Worm (Caenorhabditis elegans) whole organism, mixed stage, embryonic: ENCODE results near the gene ric-4.

Experiments
- ces-1 ChIP-seq: fragments of 150-350 bp; optimal IDR thresholded peaks from 2 replicates; lab custom pipeline; 2014; ENCODE audit warnings: missing biosample characterization, missing genetic modification reagents, missing genetic modification characterization
- elt-1 ChIP-seq: sonication (generic microtip); optimal IDR thresholded peaks from 2 replicates; lab custom pipeline; 2017; ENCODE audit warnings: missing genetic modification characterization, mild to moderate bottlenecking, missing compliant biosample characterization, antibody characterized with exemption, moderate library complexity, borderline replicate concordance; ENCODE audit not compliant: insufficient read depth
- elt-3 ChIP-seq: fragments of 150-350 bp; optimal IDR thresholded peaks from 2 replicates; lab custom pipeline; 2014; ENCODE audit warnings: missing biosample characterization, missing genetic modification characterization
- hlh-1 ChIP-seq: fragments of 150-350 bp; optimal IDR thresholded peaks from 2 replicates; lab custom pipeline; 2014; ENCODE audit warnings: missing biosample characterization, missing genetic modification reagents, missing genetic modification characterization
- lin-32 ChIP-seq: fragments of 200-800 bp; sonication (Bioruptor generic); optimal IDR thresholded peaks from 2 replicates; lab custom pipeline; 2018; ENCODE audit warnings: mild to moderate bottlenecking, missing genetic modification characterization, missing compliant biosample characterization
- nhr-12 ChIP-seq: fragments of 150-350 bp; optimal IDR thresholded peaks from 2 replicates; lab custom pipeline; 2014; ENCODE audit warnings: missing biosample characterization, missing genetic modification characterization
- nhr-28 ChIP-seq: fragments of 150-350 bp; optimal IDR thresholded peaks from 2 replicates; lab custom pipeline; 2014; ENCODE audit warnings: missing biosample characterization, missing genetic modification characterization
- nhr-76 ChIP-seq: sonication (generic microtip); optimal IDR thresholded peaks from 2 replicates; lab custom pipeline; 2017; ENCODE audit warnings: missing biosample characterization, missing genetic modification characterization
- unc-39 ChIP-seq: fragments of 150-350 bp; optimal IDR thresholded peaks from 2 replicates; lab custom pipeline; 2014; ENCODE audit warnings: missing biosample characterization, missing genetic modification characterization
- unc-62 ChIP-seq: fragments of 150-350 bp; optimal IDR thresholded peaks from 2 replicates; lab custom pipeline; 2014; ENCODE audit warnings: missing biosample characterization, missing genetic modification reagents, missing genetic modification characterization

DNA sequence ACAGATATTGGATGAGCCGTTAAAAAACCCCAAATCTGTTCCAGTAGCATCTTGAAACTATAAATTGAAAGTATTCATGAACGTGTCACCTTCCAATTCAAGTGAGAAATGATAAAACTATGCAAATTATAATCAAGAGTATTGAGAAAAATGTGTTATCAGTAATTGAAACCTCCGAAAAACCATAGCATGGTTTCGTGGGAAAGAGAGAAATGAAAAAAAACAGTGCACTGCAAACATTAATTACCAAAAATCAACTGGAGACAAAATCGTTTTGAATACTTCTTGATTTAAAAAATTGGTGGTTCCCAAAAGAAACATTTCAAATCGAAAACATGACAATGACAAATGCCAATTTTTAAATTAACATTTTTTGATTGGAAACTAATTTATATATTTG lies 44.5 kb downstream of the ric-4 start, which contains the start of gene daf-36:
- TF ChIP-seq unc-62 (GFP tag; lab: Kevin White, UChicago) = no peak
- no peak for TF ChIP-seq nhr-12
- no peak for TF ChIP-seq unc-39
- TF ChIP-seq nhr-28 (tag; lab: Kevin White, UChicago) = no peak
- TF ChIP-seq ces-1 (GFP tag; lab: Kevin White, UChicago) = no peak
- TF ChIP-seq elt-3 (tag; lab: Kevin White, UChicago) = no peak
- TF ChIP-seq lin-32 (GFP tag; lab: Kevin White, UChicago) = no peak
- no peak for TF ChIP-seq elt-1 (tag; lab: Kevin White, UChicago)
- no peak for TF ChIP-seq nhr-76 (tag; lab: Kevin White, UChicago)
- TF ChIP-seq hlh-1 (tag; lab: Kevin White, UChicago) = no peak
